Fruit fly (Drosophila melanogaster): Measurements from ENCODE around the gene D19B.
A peak's percentile ranks its signal among the peaks of the same experiment; 100 is the strongest.

The D19B gene

dm6 chr3L:6184884-6185438 lies at the start of gene D19B, which contains the start of gene CG43293:
D19B (minus strand) TSS chr3L:6184920.
CG43293 (plus strand) TSS chr3L:6185189.
- TF ChIP-seq toe (GFP tag; optimal IDR thresholded peaks at IDR 0.05) (peak; percentile 60), tj (GFP tag; optimal IDR thresholded peaks at IDR 0.05) (peak; percentile 78), Crg-1 (GFP tag; optimal IDR thresholded peaks at IDR 0.05) (peak; percentile 54), pad (GFP tag; optimal IDR thresholded peaks at IDR 0.05) (peak; percentile 54), bab1 (GFP tag; optimal IDR thresholded peaks at IDR 0.05) (peak; percentile 84), ovo (GFP tag; optimal IDR thresholded peaks at IDR 0.05) (peak; percentile 3), CG33017 (tag; optimal IDR thresholded peaks at IDR 0.05) (peak; percentile 75), CG5204 (GFP tag; optimal IDR thresholded peaks at IDR 0.05) (peak; percentile 64), CG11617 (GFP tag; optimal IDR thresholded peaks at IDR 0.05) (peak; percentile 82), CG7045 (GFP tag; optimal IDR thresholded peaks at IDR 0.05) (peak; percentile 78), CG1620 (GFP tag; optimal IDR thresholded peaks at IDR 0.05) (peak; percentile 76), CG14711 (tag; optimal IDR thresholded peaks at IDR 0.05) (peak; percentile 74), Hr96 (GFP tag; optimal IDR thresholded peaks at IDR 0.05) (peak; percentile 65), cnc (optimal IDR thresholded peaks at IDR 0.05) (no peak), cic (GFP tag; optimal IDR thresholded peaks at IDR 0.05) (peak; percentile 98), Clk (GFP tag; optimal IDR thresholded peaks at IDR 0.05) (peak; percentile 66), CG12768 (GFP tag; optimal IDR thresholded peaks at IDR 0.05) (peak; percentile 76), kay (GFP tag; ENCODE audit: borderline replicate concordance) (no peak), CG7101 (tag; optimal IDR thresholded peaks at IDR 0.05) (peak; percentile 74), Mnt (GFP tag; optimal IDR thresholded peaks at IDR 0.05) (peak; percentile 100)

dm6 chr3L:6234035-6234434 lies 49.3 kb upstream of the D19B start, which contains the start of gene CG42714:
CG42714 (minus strand) TSS chr3L:6234056.
- TF ChIP-seq CG11617 (GFP tag; optimal IDR thresholded peaks at IDR 0.05) (no peak), CG33017 (tag; optimal IDR thresholded peaks at IDR 0.05) (no peak), ovo (GFP tag; optimal IDR thresholded peaks at IDR 0.05) (no peak), tj (GFP tag; optimal IDR thresholded peaks at IDR 0.05) (no peak)

dm6 chr3L:6233281-6233680 lies 48.6 kb upstream of the D19B start, which contains the start of gene BG642312:
BG642312 (minus strand) TSS chr3L:6233381.
- TF ChIP-seq CG5204 (GFP tag; optimal IDR thresholded peaks at IDR 0.05), result no peak
- no peak for TF ChIP-seq CG7101 (tag; optimal IDR thresholded peaks at IDR 0.05)
- no peak for TF ChIP-seq cic (GFP tag; optimal IDR thresholded peaks at IDR 0.05)
- TF ChIP-seq bab1 (GFP tag; optimal IDR thresholded peaks at IDR 0.05), result no peak
- no peak for TF ChIP-seq pad (GFP tag; optimal IDR thresholded peaks at IDR 0.05)
- TF ChIP-seq cnc (optimal IDR thresholded peaks at IDR 0.05), result no peak
- no peak for TF ChIP-seq Crg-1 (GFP tag; optimal IDR thresholded peaks at IDR 0.05)
- no peak for TF ChIP-seq CG12768 (GFP tag; optimal IDR thresholded peaks at IDR 0.05)
- no peak for TF ChIP-seq CG1620 (GFP tag; optimal IDR thresholded peaks at IDR 0.05)
- no peak for TF ChIP-seq kay (GFP tag; ENCODE audit: borderline replicate concordance)
- TF ChIP-seq tj (GFP tag; optimal IDR thresholded peaks at IDR 0.05), result no peak
- TF ChIP-seq Clk (GFP tag; optimal IDR thresholded peaks at IDR 0.05), result no peak
- TF ChIP-seq CG7045 (GFP tag; optimal IDR thresholded peaks at IDR 0.05), result no peak
- no peak for TF ChIP-seq CG33017 (tag; optimal IDR thresholded peaks at IDR 0.05)

- no peak for TF ChIP-seq cnc (optimal IDR thresholded peaks at IDR 0.05)
Measured at dm6 chr3L:6232261-6232660, 47.5 kb upstream of the D19B start, which contains the start of gene CG13299. CG13299 (minus strand) TSS chr3L:6232361.

dm6 chr3L:6220187-6220586 lies 35.5 kb upstream of the D19B start, which contains the start of gene CG33946:
CG33946 (plus strand) TSS chr3L:6220578.
- TF ChIP-seq Clk (GFP tag; optimal IDR thresholded peaks at IDR 0.05) (no peak), CG11617 (GFP tag; optimal IDR thresholded peaks at IDR 0.05) (no peak), CG14711 (tag; optimal IDR thresholded peaks at IDR 0.05) (no peak), pad (GFP tag; optimal IDR thresholded peaks at IDR 0.05) (no peak), cnc (optimal IDR thresholded peaks at IDR 0.05) (no peak), tj (GFP tag; optimal IDR thresholded peaks at IDR 0.05) (peak; percentile 87), cic (GFP tag; optimal IDR thresholded peaks at IDR 0.05) (no peak), CG33017 (tag; optimal IDR thresholded peaks at IDR 0.05) (no peak), CG12768 (GFP tag; optimal IDR thresholded peaks at IDR 0.05) (no peak), ovo (GFP tag; optimal IDR thresholded peaks at IDR 0.05) (no peak), CG5204 (GFP tag; optimal IDR thresholded peaks at IDR 0.05) (no peak), CG1620 (GFP tag; optimal IDR thresholded peaks at IDR 0.05) (peak; percentile 0), CG7101 (tag; optimal IDR thresholded peaks at IDR 0.05) (no peak), Mnt (GFP tag; optimal IDR thresholded peaks at IDR 0.05) (no peak), CG7045 (GFP tag; optimal IDR thresholded peaks at IDR 0.05) (no peak), toe (GFP tag; optimal IDR thresholded peaks at IDR 0.05) (no peak), bab1 (GFP tag; optimal IDR thresholded peaks at IDR 0.05) (peak; percentile 5), kay (GFP tag; ENCODE audit: borderline replicate concordance) (no peak), Crg-1 (GFP tag; optimal IDR thresholded peaks at IDR 0.05) (no peak)

dm6 chr3L:6218517-6219155 lies 33.9 kb upstream of the D19B start:
- TF ChIP-seq kay (GFP tag; ENCODE audit: borderline replicate concordance) (peak; percentile 86), Crg-1 (GFP tag; optimal IDR thresholded peaks at IDR 0.05) (no peak)
